Fruit fly (Drosophila melanogaster) whole organism, embryonic: ENCODE data around the gene CG10365.
A peak's percentile ranks its signal among the peaks of the same experiment; 100 is the strongest.

Source experiments
- Bgb ChIP-seq: fragments of 200-800 bp; sonication (Bioruptor generic); IDR thresholded peaks from 2 replicates; pipeline ENCODE4 v1.3.6; 2022; ENCODE audit warnings: missing biosample characterization, missing genetic modification characterization; ENCODE audit not compliant: partially characterized antibody
- Bteb2 ChIP-seq: fragments of 200-800 bp; sonication (Bioruptor generic); optimal IDR thresholded peaks from 2 replicates; lab custom pipeline; 2016; ENCODE audit warnings: missing biosample characterization, missing genetic modification characterization
- CG10959 ChIP-seq: fragments of 200-800 bp; sonication (Bioruptor generic); IDR thresholded peaks from 2 replicates; pipeline ENCODE4 v1.3.6; 2022; ENCODE audit warnings: missing biosample characterization, missing genetic modification characterization
- CG11093 ChIP-seq: fragments of 200-800 bp; sonication (Bioruptor generic); IDR thresholded peaks from 3 replicates; pipeline ENCODE4 v1.3.6; 2022; ENCODE audit warnings: missing biosample characterization, missing genetic modification characterization
- CG12104 ChIP-seq: fragments of 200-800 bp; sonication (Bioruptor generic); optimal IDR thresholded peaks from 3 replicates; lab custom pipeline; 2016; ENCODE audit warnings: missing biosample characterization, missing genetic modification characterization
- CG12659 ChIP-seq: fragments of 200-800 bp; sonication (Bioruptor generic); optimal IDR thresholded peaks from 3 replicates; lab custom pipeline; 2017; ENCODE audit warnings: mild to moderate bottlenecking, missing biosample characterization, missing genetic modification reagents, missing genetic modification characterization
- CG12744 ChIP-seq: fragments of 200-800 bp; sonication (Bioruptor generic); optimal IDR thresholded peaks from 2 replicates; lab custom pipeline; 2016; ENCODE audit warnings: missing biosample characterization, missing genetic modification characterization
- CG13296 ChIP-seq: fragments of 200-800 bp; sonication (Bioruptor generic); optimal IDR thresholded peaks from 3 replicates; lab custom pipeline; 2018; ENCODE audit warnings: missing biosample characterization, mild to moderate bottlenecking, missing genetic modification characterization
- CG15601 ChIP-seq: fragments of 200-800 bp; sonication (Bioruptor generic); optimal IDR thresholded peaks from 3 replicates; lab custom pipeline; 2019; ENCODE audit warnings: missing biosample characterization, mild to moderate bottlenecking, missing genetic modification characterization, moderate library complexity
- CG18619 ChIP-seq: fragments of 200-800 bp; sonication (Bioruptor generic); optimal IDR thresholded peaks from 3 replicates; lab custom pipeline; 2017; ENCODE audit warnings: missing biosample characterization, mild to moderate bottlenecking, missing genetic modification characterization
- CG2199 ChIP-seq: fragments of 200-800 bp; sonication (Bioruptor generic); IDR thresholded peaks from 3 replicates; pipeline ENCODE4 v1.3.6; 2022; ENCODE audit warnings: missing biosample characterization, missing genetic modification characterization
- CG2875 ChIP-seq: fragments of 200-800 bp; sonication (Bioruptor generic); optimal IDR thresholded peaks from 2 replicates; lab custom pipeline; 2017; ENCODE audit warnings: missing biosample characterization, mild to moderate bottlenecking, missing genetic modification characterization, missing genetic modification reagents
- CG31441 ChIP-seq: fragments of 200-800 bp; sonication (Bioruptor generic); IDR thresholded peaks from 2 replicates; pipeline ENCODE4 v1.3.6; 2022; ENCODE audit warnings: missing biosample characterization, missing genetic modification characterization
- CG3163 ChIP-seq: fragments of 200-800 bp; sonication (Bioruptor generic); optimal IDR thresholded peaks from 3 replicates; lab custom pipeline; 2016; ENCODE audit warnings: missing biosample characterization, missing genetic modification characterization
- CG34224 ChIP-seq: fragments of 200-800 bp; sonication (Bioruptor generic); IDR thresholded peaks from 3 replicates; pipeline ENCODE4 v1.3.6; 2022; ENCODE audit warnings: missing biosample characterization, missing genetic modification characterization; ENCODE audit not compliant: partially characterized antibody
- CG4854 ChIP-seq: fragments of 200-800 bp; sonication (Bioruptor generic); optimal IDR thresholded peaks from 2 replicates; lab custom pipeline; 2016; ENCODE audit warnings: missing biosample characterization, missing genetic modification characterization, inconsistent platforms
- CG5953 ChIP-seq: fragments of 200-800 bp; sonication (Bioruptor generic); IDR thresholded peaks from 2 replicates; pipeline ENCODE4 v1.3.6; 2022; ENCODE audit warnings: missing biosample characterization, missing genetic modification characterization
- CG6813 ChIP-seq: fragments of 200-800 bp; sonication (Bioruptor generic); optimal IDR thresholded peaks from 2 replicates; lab custom pipeline; 2017; ENCODE audit warnings: missing biosample characterization, missing genetic modification characterization, mild to moderate bottlenecking, moderate library complexity, missing genetic modification reagents
- CG7271 ChIP-seq: fragments of 200-800 bp; sonication (Bioruptor generic); optimal IDR thresholded peaks from 2 replicates; lab custom pipeline; 2018; ENCODE audit warnings: missing biosample characterization, mild to moderate bottlenecking, missing genetic modification characterization, moderate library complexity
- CG8089 ChIP-seq: fragments of 200-800 bp; sonication (Bioruptor generic); optimal IDR thresholded peaks from 3 replicates; lab custom pipeline; 2016; ENCODE audit warnings: missing biosample characterization, missing genetic modification characterization
- CG9932 ChIP-seq: fragments of 200-800 bp; sonication (Bioruptor generic); IDR thresholded peaks from 2 replicates; pipeline ENCODE4 v1.3.6; 2022; ENCODE audit warnings: missing biosample characterization, missing genetic modification characterization
- Deaf1 ChIP-seq: fragments of 200-800 bp; optimal IDR thresholded peaks from 3 replicates; lab custom pipeline; 2019; ENCODE audit warnings: missing biosample characterization, mild to moderate bottlenecking, missing genetic modification characterization, moderate library complexity
- Dll ChIP-seq: fragments of 200-800 bp; sonication (Bioruptor generic); IDR thresholded peaks from 4 replicates; pipeline ENCODE4 v1.3.6; 2022; ENCODE audit warnings: missing biosample characterization, missing genetic modification characterization; ENCODE audit not compliant: partially characterized antibody
- Fer3 ChIP-seq: fragments of 200-800 bp; sonication (Bioruptor generic); optimal IDR thresholded peaks from 2 replicates; lab custom pipeline; 2018; ENCODE audit warnings: missing biosample characterization, mild to moderate bottlenecking, missing genetic modification characterization, moderate library complexity
- HLH3B ChIP-seq: fragments of 200-800 bp; sonication (Bioruptor generic); IDR thresholded peaks from 2 replicates; pipeline ENCODE4 v1.3.6; 2022; ENCODE audit warnings: missing biosample characterization, missing genetic modification characterization
- Hr39 ChIP-seq: fragments of >200 bp; optimal IDR thresholded peaks from 2 replicates; lab custom pipeline; 2017
- MTF-1 ChIP-seq: fragments of 200-800 bp; sonication (Bioruptor generic); optimal IDR thresholded peaks from 2 replicates; lab custom pipeline; 2018; ENCODE audit warnings: missing biosample characterization, mild to moderate bottlenecking, missing genetic modification characterization, borderline replicate concordance
- Nf-YB ChIP-seq: fragments of 200-800 bp; sonication (Bioruptor generic); optimal IDR thresholded peaks from 3 replicates; lab custom pipeline; 2019; ENCODE audit warnings: missing biosample characterization, mild to moderate bottlenecking, missing genetic modification characterization, moderate library complexity
- Sox102F ChIP-seq: fragments of 200-800 bp; sonication (Bioruptor generic); optimal IDR thresholded peaks from 2 replicates; lab custom pipeline; 2018; ENCODE audit warnings: missing biosample characterization, mild to moderate bottlenecking, missing genetic modification characterization, moderate library complexity
- Ssrp ChIP-seq: fragments of 200-800 bp; sonication (Bioruptor generic); optimal IDR thresholded peaks from 2 replicates; lab custom pipeline; 2018; ENCODE audit warnings: missing biosample characterization, mild to moderate bottlenecking, missing genetic modification characterization, moderate library complexity
- bigmax ChIP-seq: fragments of 200-800 bp; sonication (Bioruptor generic); optimal IDR thresholded peaks from 2 replicates; lab custom pipeline; 2018; ENCODE audit warnings: missing biosample characterization, mild to moderate bottlenecking, missing genetic modification characterization
- chinmo ChIP-seq: fragments of 200-800 bp; sonication (Bioruptor generic); IDR thresholded peaks from 4 replicates; pipeline ENCODE4 v1.3.6; 2022; ENCODE audit warnings: missing biosample characterization, missing genetic modification characterization; ENCODE audit not compliant: partially characterized antibody
- crp ChIP-seq, 2 experiments: fragments of 200-800 bp; sonication (Bioruptor generic); optimal IDR thresholded peaks; 2 replicates in 1 of 2; 3 replicates in 1 of 2; lab custom pipeline; 2017; ENCODE audit warnings: missing biosample characterization in 2 of 2, missing genetic modification characterization in 2 of 2, mild to moderate bottlenecking in 1 of 2, moderate library complexity in 1 of 2
- disco-r ChIP-seq: fragments of 200-800 bp; sonication (Bioruptor generic); optimal IDR thresholded peaks from 2 replicates; lab custom pipeline; 2016; ENCODE audit warnings: missing biosample characterization, missing genetic modification characterization
- fu2 ChIP-seq: fragments of 200-800 bp; sonication (Bioruptor generic); optimal IDR thresholded peaks from 2 replicates; lab custom pipeline; 2016; ENCODE audit warnings: missing biosample characterization, missing genetic modification characterization
- gro ChIP-seq: fragments of 200-800 bp; sonication (Bioruptor generic); optimal IDR thresholded peaks from 2 replicates; lab custom pipeline; 2016; ENCODE audit warnings: missing biosample characterization, missing genetic modification characterization
- lab ChIP-seq: fragments of 200-800 bp; sonication (Bioruptor generic); optimal IDR thresholded peaks from 3 replicates; lab custom pipeline; 2017; ENCODE audit warnings: missing biosample characterization, missing genetic modification characterization, mild to moderate bottlenecking, moderate library complexity, missing genetic modification reagents
- mirr ChIP-seq: fragments of 200-800 bp; sonication (Bioruptor generic); optimal IDR thresholded peaks from 3 replicates; lab custom pipeline; 2018; ENCODE audit warnings: missing biosample characterization, mild to moderate bottlenecking, missing genetic modification characterization
- nmo ChIP-seq: fragments of 200-800 bp; sonication (Bioruptor generic); optimal IDR thresholded peaks from 2 replicates; lab custom pipeline; 2018; ENCODE audit warnings: missing biosample characterization, mild to moderate bottlenecking, missing genetic modification characterization, moderate library complexity
- otp ChIP-seq: fragments of 200-800 bp; sonication (Bioruptor generic); IDR thresholded peaks from 3 replicates; pipeline ENCODE4, ENCODE4 v1.3.6; 2022; ENCODE audit warnings: missing biosample characterization, missing genetic modification characterization
- pb ChIP-seq: fragments of 200-800 bp; sonication (Bioruptor generic); optimal IDR thresholded peaks from 3 replicates; lab custom pipeline; 2016; ENCODE audit warnings: missing biosample characterization, missing genetic modification characterization
- pnt ChIP-seq: fragments of 200-800 bp; sonication (Bioruptor generic); optimal IDR thresholded peaks from 3 replicates; lab custom pipeline; 2016; ENCODE audit warnings: missing biosample characterization, missing genetic modification characterization
- ro ChIP-seq: fragments of 200-800 bp; sonication (Bioruptor generic); IDR thresholded peaks from 2 replicates; pipeline ENCODE4 v1.3.6; 2022; ENCODE audit warnings: missing biosample characterization, missing genetic modification characterization
- schlank ChIP-seq: fragments of 200-800 bp; sonication (Bioruptor generic); optimal IDR thresholded peaks from 2 replicates; lab custom pipeline; 2018; ENCODE audit warnings: missing biosample characterization, mild to moderate bottlenecking, missing genetic modification characterization
- sob ChIP-seq: fragments of 200-800 bp; sonication (Bioruptor generic); IDR thresholded peaks from 2 replicates; pipeline ENCODE4 v1.3.6; 2022; ENCODE audit warnings: missing biosample characterization, missing genetic modification characterization
- tap ChIP-seq: fragments of 200-800 bp; optimal IDR thresholded peaks from 3 replicates; lab custom pipeline; 2019; ENCODE audit warnings: missing biosample characterization, mild to moderate bottlenecking, missing genetic modification characterization, moderate library complexity
- tup ChIP-seq: fragments of 200-800 bp; sonication (Bioruptor generic); optimal IDR thresholded peaks from 2 replicates; lab custom pipeline; 2016; ENCODE audit warnings: missing biosample characterization, mild to moderate bottlenecking, missing genetic modification characterization, moderate library complexity
- unc-4 ChIP-seq: fragments of 200-800 bp; sonication (Bioruptor generic); IDR thresholded peaks from 2 replicates; pipeline ENCODE4 v1.3.6; 2022; ENCODE audit warnings: missing biosample characterization, missing genetic modification characterization; ENCODE audit not compliant: partially characterized antibody
- z ChIP-seq: fragments of 200-800 bp; sonication (Bioruptor generic); IDR thresholded peaks from 3 replicates; pipeline ENCODE4 v1.3.6; 2022; ENCODE audit warnings: missing biosample characterization, missing genetic modification characterization
- zen2 ChIP-seq: fragments of 200-800 bp; sonication (Bioruptor generic); IDR thresholded peaks from 3 replicates; pipeline ENCODE4 v1.3.6; 2022; ENCODE audit warnings: missing biosample characterization, missing genetic modification characterization; ENCODE audit not compliant: partially characterized antibody

The CG10365 gene

dm6 chr3R:23726740-23727139 is 3.6 kb downstream of the CG10365 start (continued):
- peak; percentile 90 for TF ChIP-seq Fer3 (tag; lab: Kevin White, UChicago)
- peak; percentile 45 for TF ChIP-seq disco-r (GFP tag; lab: Kevin White, UChicago)
- TF ChIP-seq CG34224 = no peak
- TF ChIP-seq Nf-YB (GFP tag; lab: Kevin White, UChicago) = peak; percentile 64
- TF ChIP-seq crp (GFP tag; optimal IDR thresholded peaks at IDR 0.05; lab: Kevin White, UChicago) = peak in 1 of 2 experiments; percentile 8
- TF ChIP-seq CG2199 (GFP tag; lab: Robert Waterston, UW) = no peak
- TF ChIP-seq CG8089 (GFP tag; lab: Kevin White, UChicago) = peak; percentile 13
- TF ChIP-seq ro (GFP tag; lab: Robert Waterston, UW) = no peak
- TF ChIP-seq Bteb2 = peak; percentile 75
- TF ChIP-seq CG4854 = peak; percentile 68
- peak; percentile 81 for TF ChIP-seq Sox102F (GFP tag; lab: Kevin White, UChicago)
- TF ChIP-seq CG13296 (GFP tag; lab: Kevin White, UChicago) = peak; percentile 75
- no peak for TF ChIP-seq CG7271 (tag; lab: Kevin White, UChicago)
- peak; percentile 90 for TF ChIP-seq CG9932 (GFP tag; lab: Robert Waterston, UW)
- 0 out of 4 replicates have a peak, but pooled peaks have one; percentile 36 for TF ChIP-seq chinmo (GFP tag; lab: Robert Waterston, UW)
- TF ChIP-seq HLH3B (GFP tag; lab: Robert Waterston, UW) = peak; percentile 79
- TF ChIP-seq tup = peak; percentile 40
- peak; percentile 71 for TF ChIP-seq nmo (GFP tag; lab: Kevin White, UChicago)
- TF ChIP-seq Hr39 (lab: Kevin White, UChicago) = no peak
- 0 out of 3 replicates have a peak, but pooled peaks have one; percentile 18 for TF ChIP-seq CG11093 (GFP tag; lab: Robert Waterston, UW)
- TF ChIP-seq mirr = peak; percentile 12
- TF ChIP-seq CG12659 (GFP tag; lab: Kevin White, UChicago) = peak; percentile 86
- no peak for TF ChIP-seq CG2875 (GFP tag; lab: Kevin White, UChicago)
- TF ChIP-seq CG12104 (GFP tag; lab: Kevin White, UChicago) = peak; percentile 51
- no peak for TF ChIP-seq unc-4 (GFP tag; lab: Robert Waterston, UW)
- peak; percentile 40 for TF ChIP-seq CG3163
- TF ChIP-seq fu2 (GFP tag; lab: Kevin White, UChicago) = peak; percentile 65
- no peak for TF ChIP-seq MTF-1
- peak; percentile 49 for TF ChIP-seq pnt (GFP tag; lab: Kevin White, UChicago)
- peak; percentile 77 for TF ChIP-seq CG31441 (GFP tag; lab: Robert Waterston, UW)
- TF ChIP-seq pb = no peak
- TF ChIP-seq lab (GFP tag; lab: Kevin White, UChicago) = peak; percentile 95
- no peak for TF ChIP-seq CG15601 (tag; lab: Kevin White, UChicago)
- peak; percentile 53 for TF ChIP-seq CG12744
- TF ChIP-seq Dll (GFP tag; lab: Robert Waterston, UW) = no peak
- TF ChIP-seq z (GFP tag; lab: Robert Waterston, UW) = no peak
- TF ChIP-seq tap (tag; lab: Kevin White, UChicago) = peak; percentile 63
- TF ChIP-seq gro (GFP tag; lab: Kevin White, UChicago) = peak; percentile 66
- no peak; the same call in 1 of the 2 replicates for TF ChIP-seq CG5953 (GFP tag; lab: Robert Waterston, UW)
- peak; percentile 76 for TF ChIP-seq CG18619 (GFP tag; lab: Kevin White, UChicago)
- TF ChIP-seq CG6813 = peak; percentile 65
- TF ChIP-seq otp (GFP tag; lab: Robert Waterston, UW) = peak; percentile 79; the same call in 2 of the 3 replicates
- TF ChIP-seq zen2 (GFP tag; lab: Robert Waterston, UW) = no peak
- no peak for TF ChIP-seq Bgb (GFP tag; lab: Robert Waterston, UW)
- TF ChIP-seq Deaf1 = peak; percentile 63
- TF ChIP-seq Ssrp = peak; percentile 44
- TF ChIP-seq CG10959 (GFP tag; lab: Robert Waterston, UW) = no peak
- no peak for TF ChIP-seq bigmax (GFP tag; lab: Kevin White, UChicago)
- peak; percentile 89 for TF ChIP-seq sob (GFP tag; lab: Robert Waterston, UW)
- peak; percentile 72 for TF ChIP-seq schlank
